Fruit fly (Drosophila melanogaster): ENCODE measurements around the gene ppk11.

- TF ChIP-seq psq (optimal IDR thresholded peaks at IDR 0.05) (no peak), EcR (GFP tag; optimal IDR thresholded peaks at IDR 0.05) (no peak), usp (GFP tag; optimal IDR thresholded peaks at IDR 0.05) (no peak), CG8478 (optimal IDR thresholded peaks at IDR 0.05) (no peak), pan (optimal IDR thresholded peaks at IDR 0.05) (no peak), Dll (optimal IDR thresholded peaks at IDR 0.05) (no peak)
Measured at dm6 chr2L:9744634-9745033, 30.2 kb downstream of the ppk11 start.
